Worm (Caenorhabditis elegans): ENCODE measurements around the gene srt-39.

Gene srt-39

DNA sequence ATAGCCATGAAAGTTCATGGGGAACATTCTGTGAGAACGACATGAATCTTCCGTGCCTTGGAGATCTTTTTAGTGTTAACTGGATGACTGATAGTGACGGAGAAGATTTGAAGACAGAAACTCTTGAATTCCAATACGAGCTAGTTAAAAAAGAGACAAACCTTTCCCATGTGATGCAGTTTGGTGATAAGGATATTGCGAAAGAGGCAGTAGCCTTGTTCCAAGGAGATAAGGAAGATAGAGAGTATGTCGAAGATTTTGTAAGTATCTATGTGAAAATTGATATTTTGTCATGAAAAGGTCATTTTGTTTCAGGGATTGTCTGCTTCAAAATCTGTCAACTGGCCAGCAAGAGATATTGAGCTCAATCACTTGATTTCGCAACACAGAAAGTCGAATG is 29.2 kb downstream of the srt-39 start:
- TF ChIP-seq sma-9 (GFP tag; optimal IDR thresholded peaks at IDR 0.05) = peak; percentile 39
- no peak for TF ChIP-seq sma-9 (tag; optimal IDR thresholded peaks at IDR 0.05)
- TF ChIP-seq F13H6.1 (tag; optimal IDR thresholded peaks at IDR 0.05) = peak; percentile 12
- TF ChIP-seq peb-1 (tag; optimal IDR thresholded peaks at IDR 0.05) = no peak
- peak; percentile 2 for TF ChIP-seq fos-1 (tag; optimal IDR thresholded peaks at IDR 0.05)

DNA sequence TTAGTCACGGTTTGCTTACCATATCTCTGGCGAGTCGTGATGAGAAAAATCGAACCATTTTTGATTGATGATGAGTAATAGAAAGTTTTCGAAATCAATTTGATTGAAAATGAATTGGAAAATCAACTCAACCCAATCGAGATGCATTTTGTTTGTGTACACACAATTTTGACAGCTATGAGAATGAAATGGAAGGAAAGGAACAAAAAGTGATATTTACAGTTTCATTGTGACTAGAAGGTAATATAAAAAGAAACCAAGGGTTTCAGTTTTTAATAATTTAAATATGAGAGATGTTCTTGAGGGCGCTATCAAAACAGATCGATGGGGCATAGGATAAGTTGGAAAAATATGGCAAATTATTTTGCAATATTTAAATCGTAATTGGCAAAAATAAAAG is 32.5 kb downstream of the srt-39 start, which contains the start of gene cal-1:
Gene cal-1 (minus strand): TSS at position 101 of the 400 bp plus-strand sequence.
- TF ChIP-seq skn-1 (tag; optimal IDR thresholded peaks at IDR 0.05) (no peak), elt-1 (tag; optimal IDR thresholded peaks at IDR 0.05) (no peak), nhr-10 (tag; optimal IDR thresholded peaks at IDR 0.05) (no peak), mbf-1 (tag; optimal IDR thresholded peaks at IDR 0.05) (no peak), crh-2 (tag; optimal IDR thresholded peaks at IDR 0.05) (no peak)

DNA sequence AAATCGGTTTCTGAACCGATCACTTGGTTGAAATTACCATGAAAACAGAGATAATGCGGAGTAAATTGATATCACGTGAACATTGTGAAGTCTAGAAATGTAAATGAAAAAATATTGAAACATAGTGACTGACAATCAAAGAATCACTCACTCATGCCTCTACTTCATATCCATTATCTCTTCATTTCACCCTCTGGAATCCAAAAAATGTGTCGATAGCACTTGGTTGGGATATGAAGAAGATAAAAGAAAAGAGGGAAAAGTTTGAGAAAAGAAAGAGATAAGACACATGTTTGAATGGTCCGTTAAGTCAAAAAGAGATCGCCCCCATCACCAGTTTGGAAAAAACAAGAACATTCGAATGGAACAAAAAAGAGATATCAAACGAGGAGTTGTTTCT is 33.1 kb downstream of the srt-39 start:
- TF ChIP-seq lin-39 (tag; optimal IDR thresholded peaks at IDR 0.05) = no peak
- no peak for TF ChIP-seq fos-1 (tag; optimal IDR thresholded peaks at IDR 0.05)
- TF ChIP-seq mbf-1 (tag; optimal IDR thresholded peaks at IDR 0.05) = no peak
- TF ChIP-seq nhr-11 (tag; optimal IDR thresholded peaks at IDR 0.05) = no peak
- TF ChIP-seq unc-62 (GFP tag; optimal IDR thresholded peaks at IDR 0.05) = no peak
- TF ChIP-seq blmp-1 (tag; optimal IDR thresholded peaks at IDR 0.05; ENCODE audit: insufficient read depth) = no peak
- TF ChIP-seq lsy-2 (tag; optimal IDR thresholded peaks at IDR 0.05) = peak in 1 of 2 experiments; percentile 46
- peak; percentile 56 for TF ChIP-seq nhr-129 (tag; optimal IDR thresholded peaks at IDR 0.05)
- TF ChIP-seq skn-1 (tag; optimal IDR thresholded peaks at IDR 0.05) = no peak
- TF ChIP-seq gmeb-1 (tag; optimal IDR thresholded peaks at IDR 0.05) = no peak
- no peak for TF ChIP-seq unc-39 (tag; optimal IDR thresholded peaks at IDR 0.05)
- TF ChIP-seq lin-11 (tag; optimal IDR thresholded peaks at IDR 0.05) = no peak
- TF ChIP-seq Y55F3AM.14 (GFP tag; optimal IDR thresholded peaks at IDR 0.05) = no peak
- TF ChIP-seq sma-9 (GFP tag; optimal IDR thresholded peaks at IDR 0.05) = peak; percentile 31
- TF ChIP-seq sma-9 (tag; optimal IDR thresholded peaks at IDR 0.05) = no peak
- TF ChIP-seq F13H6.1 (tag; optimal IDR thresholded peaks at IDR 0.05) = peak; percentile 60
- no peak for TF ChIP-seq ama-1 (optimal IDR thresholded peaks at IDR 0.05)
- TF ChIP-seq C34F6.9 (tag; optimal IDR thresholded peaks at IDR 0.05) = peak; percentile 44

DNA sequence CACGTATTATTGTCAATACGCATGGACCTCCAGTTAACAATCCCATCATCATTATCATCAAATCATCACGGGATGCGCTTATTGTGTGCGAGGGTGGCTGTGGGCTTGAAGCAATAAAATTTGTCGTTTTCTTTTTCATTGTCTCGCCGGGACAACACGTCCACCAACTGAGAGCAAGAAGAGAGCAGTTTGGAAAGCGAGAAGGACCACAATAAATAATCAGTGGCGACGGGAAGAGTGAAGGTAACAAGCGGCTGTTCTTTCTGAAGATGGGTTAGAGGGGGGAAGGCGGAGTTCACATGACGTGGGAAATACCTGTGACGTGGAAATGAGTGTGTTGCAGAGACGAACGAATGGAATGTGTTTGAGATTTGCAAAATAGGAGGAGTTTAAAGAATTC is 34.1 kb downstream of the srt-39 start:
- TF ChIP-seq nhr-11 (tag; optimal IDR thresholded peaks at IDR 0.05) = no peak
- TF ChIP-seq ztf-4 (tag; optimal IDR thresholded peaks at IDR 0.05) = peak; percentile 40
- TF ChIP-seq ceh-82 (tag; optimal IDR thresholded peaks at IDR 0.05) = no peak
- peak; percentile 71 for TF ChIP-seq nhr-129 (tag; optimal IDR thresholded peaks at IDR 0.05)
- TF ChIP-seq nhr-21 (tag; optimal IDR thresholded peaks at IDR 0.05) = no peak
- TF ChIP-seq crh-2 (tag; optimal IDR thresholded peaks at IDR 0.05) = peak; percentile 65
- TF ChIP-seq nhr-77 (tag; optimal IDR thresholded peaks at IDR 0.05) = no peak
- no peak for TF ChIP-seq nhr-10 (tag; optimal IDR thresholded peaks at IDR 0.05)
- no peak for TF ChIP-seq ztf-11 (tag; optimal IDR thresholded peaks at IDR 0.05)
- TF ChIP-seq aly-2 (tag; optimal IDR thresholded peaks at IDR 0.05) = no peak
- TF ChIP-seq nhr-12 (tag; optimal IDR thresholded peaks at IDR 0.05) = no peak
- TF ChIP-seq nhr-237 (tag; optimal IDR thresholded peaks at IDR 0.05) = no peak
- TF ChIP-seq C34F6.9 (tag; optimal IDR thresholded peaks at IDR 0.05) = peak; percentile 21
- TF ChIP-seq ceh-16 (tag; optimal IDR thresholded peaks at IDR 0.05) = no peak
- peak in 1 of 2 experiments; percentile 56 for TF ChIP-seq lsy-2 (tag; optimal IDR thresholded peaks at IDR 0.05)
- TF ChIP-seq mab-5 (tag; optimal IDR thresholded peaks at IDR 0.05) = peak; percentile 74
- peak; percentile 77 for TF ChIP-seq sma-9 (GFP tag; optimal IDR thresholded peaks at IDR 0.05)
- TF ChIP-seq sma-9 (tag; optimal IDR thresholded peaks at IDR 0.05) = no peak
- TF ChIP-seq lin-13 (GFP tag; optimal IDR thresholded peaks at IDR 0.05) = no peak
- TF ChIP-seq elt-3 (tag; optimal IDR thresholded peaks at IDR 0.05) = no peak
- no peak for TF ChIP-seq sma-3 (GFP tag; optimal IDR thresholded peaks at IDR 0.05)
- TF ChIP-seq Y55F3AM.14 (GFP tag; optimal IDR thresholded peaks at IDR 0.05) = no peak
- no peak for TF ChIP-seq nhr-23 (tag; optimal IDR thresholded peaks at IDR 0.05)
- no peak for TF ChIP-seq ztf-1 (GFP tag; conservative IDR thresholded peaks at IDR 0.05)
- no peak for TF ChIP-seq zag-1 (tag; optimal IDR thresholded peaks at IDR 0.05)
- no peak for TF ChIP-seq nhr-6 (tag; optimal IDR thresholded peaks at IDR 0.05)
- no peak for TF ChIP-seq fos-1 (tag; optimal IDR thresholded peaks at IDR 0.05)
- TF ChIP-seq unc-55 (GFP tag; optimal IDR thresholded peaks at IDR 0.05) = no peak
- no peak for TF ChIP-seq alr-1 (tag; optimal IDR thresholded peaks at IDR 0.05)
- TF ChIP-seq snpc-4 (tag; optimal IDR thresholded peaks at IDR 0.05) = no peak
- no peak for TF ChIP-seq gmeb-1 (tag; optimal IDR thresholded peaks at IDR 0.05)
- no peak for TF ChIP-seq unc-39 (tag; optimal IDR thresholded peaks at IDR 0.05)
- no peak for TF ChIP-seq blmp-1 (tag; optimal IDR thresholded peaks at IDR 0.05; ENCODE audit: insufficient read depth)
- no peak for TF ChIP-seq skn-1 (tag; optimal IDR thresholded peaks at IDR 0.05)
- no peak for TF ChIP-seq nhr-25 (tag; optimal IDR thresholded peaks at IDR 0.05)
- TF ChIP-seq F13H6.1 (tag; optimal IDR thresholded peaks at IDR 0.05) = peak; percentile 88
- TF ChIP-seq dmd-4 (tag; optimal IDR thresholded peaks at IDR 0.05) = no peak
- TF ChIP-seq lin-11 (tag; optimal IDR thresholded peaks at IDR 0.05) = no peak
- no peak for TF ChIP-seq egl-27 (tag; optimal IDR thresholded peaks at IDR 0.05)
- TF ChIP-seq unc-62 (GFP tag; optimal IDR thresholded peaks at IDR 0.05) = no peak
- no peak for TF ChIP-seq elt-1 (tag; optimal IDR thresholded peaks at IDR 0.05)
- no peak for TF ChIP-seq mbf-1 (tag; optimal IDR thresholded peaks at IDR 0.05)
- TF ChIP-seq peb-1 (tag; optimal IDR thresholded peaks at IDR 0.05) = no peak

Measured in whole organism, L2 larva.